Fruit fly (Drosophila melanogaster): ENCODE data around the gene Dhfr.
A peak's percentile ranks its signal among the peaks of the same experiment; 100 is the strongest.

Gene Dhfr

dm6 chr3R:16497379-16497778 is 16.4 kb downstream of the Dhfr start (continued):
- TF ChIP-seq Hr78 (GFP tag; optimal IDR thresholded peaks at IDR 0.05) = no peak
- TF ChIP-seq Ssrp (tag; optimal IDR thresholded peaks at IDR 0.05) = peak; percentile 78
- no peak for TF ChIP-seq sug (tag; optimal IDR thresholded peaks at IDR 0.05)
- peak; percentile 50 for TF ChIP-seq p53 (GFP tag; optimal IDR thresholded peaks at IDR 0.05)
- peak; percentile 82 for TF ChIP-seq CG3281 (GFP tag; optimal IDR thresholded peaks at IDR 0.05)
- TF ChIP-seq tin (GFP tag; optimal IDR thresholded peaks at IDR 0.05) = peak; percentile 85
- TF ChIP-seq seq (GFP tag; IDR thresholded peaks at IDR 0.05) = no peak
- TF ChIP-seq fd3F (GFP tag; optimal IDR thresholded peaks at IDR 0.05) = peak; percentile 75
- TF ChIP-seq ap (GFP tag; IDR thresholded peaks at IDR 0.05) = peak; percentile 82
- TF ChIP-seq Atf6 (GFP tag; IDR thresholded peaks at IDR 0.05) = peak; percentile 69
- peak; percentile 69 for TF ChIP-seq stwl (tag; optimal IDR thresholded peaks at IDR 0.05)
- TF ChIP-seq mld (GFP tag; IDR thresholded peaks at IDR 0.05; ENCODE audit: partially characterized antibody) = no peak
- TF ChIP-seq phol (tag; optimal IDR thresholded peaks at IDR 0.05) = peak; percentile 85
- peak; percentile 62 for TF ChIP-seq Jarid2 (GFP tag; optimal IDR thresholded peaks at IDR 0.05)
- TF ChIP-seq Drgx (GFP tag; IDR thresholded peaks at IDR 0.05) = peak; percentile 81
- peak; percentile 55 for TF ChIP-seq slp2 (GFP tag; optimal IDR thresholded peaks at IDR 0.05)
- TF ChIP-seq CG7963 (GFP tag; IDR thresholded peaks at IDR 0.05; ENCODE audit: partially characterized antibody) = no peak
- no peak for TF ChIP-seq HmgD (GFP tag; optimal IDR thresholded peaks at IDR 0.05)
- TF ChIP-seq Dll (GFP tag; IDR thresholded peaks at IDR 0.05; ENCODE audit: partially characterized antibody) = no peak
- peak; percentile 66 for TF ChIP-seq trh (GFP tag; optimal IDR thresholded peaks at IDR 0.05)
- TF ChIP-seq bcd (GFP tag; optimal IDR thresholded peaks at IDR 0.05) = peak; percentile 84
- TF ChIP-seq shn (GFP tag; optimal IDR thresholded peaks at IDR 0.05) = peak; percentile 39
- peak; percentile 91 for TF ChIP-seq tgo (GFP tag; IDR thresholded peaks at IDR 0.05)
- peak; percentile 44 for TF ChIP-seq CG15073 (GFP tag; optimal IDR thresholded peaks at IDR 0.05)
- TF ChIP-seq bbx (GFP tag; IDR thresholded peaks at IDR 0.05; ENCODE audit: partially characterized antibody) = no peak
- peak; percentile 46 for TF ChIP-seq Abd-B (GFP tag; optimal IDR thresholded peaks at IDR 0.05)
- TF ChIP-seq CG32772 (GFP tag; IDR thresholded peaks at IDR 0.05) = peak; percentile 84
- peak; percentile 52; the same call in 1 of the 3 replicates for TF ChIP-seq Opbp (GFP tag; IDR thresholded peaks at IDR 0.05; ENCODE audit: partially characterized antibody)
- TF ChIP-seq CG31224 (GFP tag; IDR thresholded peaks at IDR 0.05) = peak; percentile 71
- peak; percentile 70 for TF ChIP-seq dimm (GFP tag; IDR thresholded peaks at IDR 0.05)
- peak; percentile 69; the same call in 1 of the 2 replicates for TF ChIP-seq ara (GFP tag; IDR thresholded peaks at IDR 0.05)
- TF ChIP-seq CG6765 (GFP tag; optimal IDR thresholded peaks at IDR 0.05) = peak; percentile 38
- TF ChIP-seq ssp (GFP tag; IDR thresholded peaks at IDR 0.05) = peak; percentile 81
- peak; percentile 70 for TF ChIP-seq odd (GFP tag; optimal IDR thresholded peaks at IDR 0.05)
- peak; percentile 87 for TF ChIP-seq Hmr (GFP tag; optimal IDR thresholded peaks at IDR 0.05)
- TF ChIP-seq Nf-YB (GFP tag; optimal IDR thresholded peaks at IDR 0.05) = peak; percentile 54
- peak; percentile 68; the same call in 1 of the 3 replicates for TF ChIP-seq CG11093 (GFP tag; IDR thresholded peaks at IDR 0.05)
- TF ChIP-seq hkb (optimal IDR thresholded peaks at IDR 0.05) = no peak
- peak; percentile 90 for TF ChIP-seq hkb (GFP tag; IDR thresholded peaks at IDR 0.05)
- TF ChIP-seq E2f1 (GFP tag; IDR thresholded peaks at IDR 0.05) = peak; percentile 86
- peak; percentile 54 for TF ChIP-seq eyg (GFP tag; optimal IDR thresholded peaks at IDR 0.05)
- TF ChIP-seq vvl (GFP tag; IDR thresholded peaks at IDR 0.05) = peak; percentile 93
- no peak for TF ChIP-seq nom (GFP tag; optimal IDR thresholded peaks at IDR 0.05)
- TF ChIP-seq Mad (GFP tag; optimal IDR thresholded peaks at IDR 0.05) = peak; percentile 69
- TF ChIP-seq CG3163 (GFP tag; optimal IDR thresholded peaks at IDR 0.05) = peak; percentile 47
- peak; percentile 90 for TF ChIP-seq CG5245 (GFP tag; optimal IDR thresholded peaks at IDR 0.05)
- TF ChIP-seq ac (GFP tag; optimal IDR thresholded peaks at IDR 0.05) = peak; percentile 29
- no peak for TF ChIP-seq gfzf (GFP tag; optimal IDR thresholded peaks at IDR 0.05)
- peak; percentile 49 for TF ChIP-seq ems (GFP tag; optimal IDR thresholded peaks at IDR 0.05)
- TF ChIP-seq en (GFP tag; optimal IDR thresholded peaks at IDR 0.05) = peak; percentile 57
- TF ChIP-seq CG18764 (GFP tag; optimal IDR thresholded peaks at IDR 0.05) = peak; percentile 80
